Fruit fly (Drosophila melanogaster) whole organism, wandering third instar larva: ENCODE data around the gene mtg.

Experiments used
- Abd-B ChIP-seq: fragments of >200 bp; optimal IDR thresholded peaks from 2 replicates; lab custom pipeline; 2017; ENCODE audit warnings: missing biosample characterization, missing genetic modification characterization
- CG32264 ChIP-seq: fragments of 200-800 bp; sonication (Bioruptor generic); optimal IDR thresholded peaks from 2 replicates; lab custom pipeline; 2016; ENCODE audit warnings: missing biosample characterization, missing genetic modification characterization
- Dfd ChIP-seq: fragments of >200 bp; optimal IDR thresholded peaks from 2 replicates; lab custom pipeline; 2017; ENCODE audit warnings: missing biosample characterization, missing genetic modification characterization
- Dif ChIP-seq: fragments of 200-275, 200-300 bp; sonication (Bioruptor generic); optimal IDR thresholded peaks from 2 replicates; lab custom pipeline; 2018; ENCODE audit warnings: missing biosample characterization, missing genetic modification characterization; ENCODE audit not compliant: partially characterized antibody
- HLH106 ChIP-seq: fragments of 200-800 bp; optimal IDR thresholded peaks from 3 replicates; lab custom pipeline; 2019; ENCODE audit warnings: missing biosample characterization, mild to moderate bottlenecking, missing genetic modification characterization, moderate library complexity
- Hnf4 ChIP-seq: fragments of 200-800 bp; sonication (Bioruptor generic); optimal IDR thresholded peaks from 2 replicates; lab custom pipeline; 2016; ENCODE audit warnings: missing biosample characterization, mild to moderate bottlenecking, missing genetic modification characterization
- Jra ChIP-seq: sonication (Bioruptor generic); optimal IDR thresholded peaks from 2 replicates; lab custom pipeline; 2016; ENCODE audit warnings: missing biosample characterization, missing genetic modification characterization
- Mio ChIP-seq: sonication (Bioruptor generic); optimal IDR thresholded peaks from 2 replicates; lab custom pipeline; 2016; ENCODE audit warnings: missing biosample characterization, missing genetic modification characterization
- Myc ChIP-seq: fragments of >200 bp; optimal IDR thresholded peaks from 2 replicates; lab custom pipeline; 2017
- N ChIP-seq: fragments of >200 bp; optimal IDR thresholded peaks from 2 replicates; lab custom pipeline; 2018; ENCODE audit warnings: missing biosample characterization, missing external identifiers, missing genetic modification characterization
- OdsH ChIP-seq: fragments of 200-800 bp; sonication (Bioruptor generic); optimal IDR thresholded peaks from 2 replicates; lab custom pipeline; 2016; ENCODE audit warnings: missing biosample characterization, mild to moderate bottlenecking, missing genetic modification characterization
- Rel ChIP-seq, 2 experiments: fragments of 200-800 bp; sonication (Bioruptor generic) in 1 of 2; optimal IDR thresholded peaks; 2 replicates in 1 of 2; 3 replicates in 1 of 2; lab custom pipeline; 2016 to 2019; ENCODE audit warnings: mild to moderate bottlenecking in 2 of 2, missing biosample characterization in 2 of 2, missing genetic modification characterization in 2 of 2, moderate library complexity in 1 of 2
- Sp1 ChIP-seq: fragments of 200-800 bp; sonication (Bioruptor generic); optimal IDR thresholded peaks from 3 replicates; lab custom pipeline; 2019; ENCODE audit warnings: missing biosample characterization, mild to moderate bottlenecking, missing genetic modification characterization, moderate library complexity
- Vsx2 ChIP-seq: fragments of 200-300, 225-300 bp; sonication (Bioruptor generic); optimal IDR thresholded peaks from 2 replicates; lab custom pipeline; 2018; ENCODE audit warnings: missing biosample characterization, missing genetic modification characterization; ENCODE audit not compliant: partially characterized antibody
- br ChIP-seq: fragments of 200-800 bp; sonication (Bioruptor generic); optimal IDR thresholded peaks from 2 replicates; lab custom pipeline; 2016; ENCODE audit warnings: missing biosample characterization, missing genetic modification characterization
- brk ChIP-seq: fragments of 200-800 bp; sonication (Bioruptor generic); optimal IDR thresholded peaks from 2 replicates; lab custom pipeline; 2016; ENCODE audit warnings: missing biosample characterization, mild to moderate bottlenecking, missing genetic modification characterization
- dl ChIP-seq, 2 experiments: fragments of 175-275, 200-275 bp in 1 of 2; fragments of 200-275 bp in 1 of 2; sonication (Bioruptor generic); optimal IDR thresholded peaks; lab custom pipeline; 2018; ENCODE audit warnings: mild to moderate bottlenecking in 2 of 2, missing biosample characterization in 2 of 2, missing genetic modification characterization in 2 of 2, moderate library complexity in 2 of 2; ENCODE audit not compliant: partially characterized antibody in 2 of 2, insufficient read depth in 1 of 2
- dmrt93B ChIP-seq: fragments of 200-800 bp; sonication (Bioruptor generic); optimal IDR thresholded peaks from 2 replicates; lab custom pipeline; 2018; ENCODE audit warnings: missing biosample characterization, mild to moderate bottlenecking, missing genetic modification characterization
- ey ChIP-seq: fragments of 200-800 bp; sonication (Bioruptor generic); optimal IDR thresholded peaks from 2 replicates; lab custom pipeline; 2016; ENCODE audit warnings: missing biosample characterization, missing genetic modification characterization
- foxo ChIP-seq, 2 experiments: fragments of 200-800 bp; sonication (Bioruptor generic); optimal IDR thresholded peaks; 2 replicates in 1 of 2; 3 replicates in 1 of 2; lab custom pipeline; 2016 to 2017; ENCODE audit warnings: missing biosample characterization in 2 of 2, missing genetic modification characterization in 2 of 2
- fru ChIP-seq: fragments of 200-800 bp; sonication (Bioruptor generic); optimal IDR thresholded peaks from 3 replicates; lab custom pipeline; 2016; ENCODE audit warnings: missing biosample characterization, mild to moderate bottlenecking, missing genetic modification characterization
- h ChIP-seq: fragments of 200-800 bp; sonication (Bioruptor generic); optimal IDR thresholded peaks from 3 replicates; lab custom pipeline; 2016; ENCODE audit warnings: missing biosample characterization, mild to moderate bottlenecking, missing genetic modification characterization
- jim ChIP-seq: fragments of 175-275, 200-325 bp; sonication (Bioruptor generic); optimal IDR thresholded peaks from 2 replicates; lab custom pipeline; 2016; ENCODE audit warnings: missing biosample characterization, mild to moderate bottlenecking, missing genetic modification characterization
- lola ChIP-seq: fragments of >200 bp; optimal IDR thresholded peaks from 2 replicates; lab custom pipeline; 2017; ENCODE audit warnings: missing biosample characterization, missing genetic modification characterization
- psq ChIP-seq: fragments of 200-800 bp; sonication (Bioruptor generic); optimal IDR thresholded peaks from 3 replicates; lab custom pipeline; 2017; ENCODE audit warnings: missing biosample characterization, mild to moderate bottlenecking, missing genetic modification characterization, moderate library complexity
- rgr ChIP-seq: fragments of 200-800 bp; sonication (Bioruptor generic); optimal IDR thresholded peaks from 3 replicates; lab custom pipeline; 2016; ENCODE audit warnings: missing biosample characterization, mild to moderate bottlenecking, missing genetic modification characterization
- sage ChIP-seq: fragments of 200-800 bp; sonication (Bioruptor generic); optimal IDR thresholded peaks from 2 replicates; lab custom pipeline; 2016; ENCODE audit warnings: missing biosample characterization, mild to moderate bottlenecking, missing genetic modification characterization
- sv ChIP-seq: fragments of 200-800 bp; sonication (Bioruptor generic); optimal IDR thresholded peaks from 3 replicates; lab custom pipeline; 2016; ENCODE audit warnings: missing biosample characterization, missing genetic modification characterization
- tai ChIP-seq: sonication (Bioruptor generic); optimal IDR thresholded peaks from 2 replicates; lab custom pipeline; 2016; ENCODE audit warnings: missing biosample characterization, missing genetic modification characterization
- woc ChIP-seq: sonication (Bioruptor generic); optimal IDR thresholded peaks from 2 replicates; lab custom pipeline; 2016; ENCODE audit warnings: missing biosample characterization, mild to moderate bottlenecking, missing genetic modification characterization

mtg gene

DNA sequence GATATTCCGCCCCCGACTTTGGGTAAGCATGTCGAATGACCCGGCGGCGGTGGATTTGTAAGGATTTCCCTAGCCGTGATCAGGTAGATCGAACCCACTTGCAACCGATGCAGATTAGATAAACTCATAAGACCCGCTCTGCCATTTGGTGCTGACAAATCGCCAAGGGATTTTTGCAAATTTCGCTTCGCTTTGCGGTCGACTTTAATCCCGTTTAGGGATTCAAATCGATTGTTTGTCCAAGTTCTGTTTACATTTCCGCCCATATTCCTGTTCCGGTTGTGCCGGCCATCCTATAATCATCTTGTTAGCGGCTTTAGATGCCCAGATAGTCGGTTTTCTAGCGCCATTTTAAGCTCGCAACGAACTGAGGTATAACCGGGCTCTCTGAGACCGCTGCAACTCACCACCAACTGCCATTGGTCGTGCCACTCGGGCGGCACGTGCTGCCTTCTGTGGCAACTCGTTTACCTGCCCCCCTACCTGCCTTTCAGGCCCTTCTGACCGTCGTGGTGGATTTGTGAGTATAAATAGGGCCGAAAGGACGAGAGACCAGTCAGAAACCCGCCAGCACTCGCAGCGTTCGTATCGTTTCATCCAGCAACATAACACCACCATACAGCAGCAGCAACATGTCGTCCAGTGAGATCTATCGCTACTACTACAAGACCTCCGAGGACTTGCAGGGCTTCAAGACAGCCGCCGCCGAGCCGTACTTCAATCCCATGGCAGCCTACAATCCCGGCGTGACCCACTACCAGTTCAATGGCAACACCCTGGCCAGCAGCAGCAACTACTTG, 27.4 kb downstream of the mtg start, which contains the start of gene ato:
Gene ato (plus strand): TSS at position 559 of the 800 bp plus-strand sequence.
- TF ChIP-seq Vsx2 (peak; percentile 60), tai (GFP tag; lab: Kevin White, UChicago) (no peak), Rel (GFP tag; optimal IDR thresholded peaks at IDR 0.05; lab: Kevin White, UChicago) (no peak), Rel (tag; optimal IDR thresholded peaks at IDR 0.05; lab: Kevin White, UChicago) (no peak)

DNA sequence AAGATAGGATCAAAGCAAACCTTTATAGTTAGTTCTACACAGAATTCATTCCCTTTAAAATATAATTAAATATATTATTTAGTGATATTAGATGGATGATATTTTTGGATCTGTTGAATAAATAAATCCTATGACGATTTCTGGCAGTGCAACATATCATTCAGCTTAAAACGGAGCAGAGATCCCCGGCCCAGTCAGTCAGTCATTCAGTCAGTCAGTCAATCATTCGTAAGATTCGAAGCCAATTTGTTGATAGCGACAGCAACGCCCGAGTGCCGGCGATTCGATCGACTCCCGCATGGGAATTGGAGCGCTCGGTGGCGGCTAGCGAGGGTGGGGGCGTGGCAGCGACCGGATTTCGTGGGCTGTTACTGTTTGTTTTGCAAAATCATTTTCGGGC, 29.7 kb downstream of the mtg start:
- TF ChIP-seq brk (GFP tag; lab: Kevin White, UChicago) (no peak), Mio (GFP tag; lab: Kevin White, UChicago) (no peak), fru (GFP tag; lab: Kevin White, UChicago) (no peak), Jra (GFP tag; lab: Kevin White, UChicago) (no peak), ey (no peak), lola (GFP tag; lab: Kevin White, UChicago) (no peak), HLH106 (peak; percentile 43), tai (GFP tag; lab: Kevin White, UChicago) (no peak), jim (GFP tag; lab: Kevin White, UChicago) (no peak), Vsx2 (no peak), psq (GFP tag; lab: Kevin White, UChicago) (no peak), rgr (GFP tag; lab: Kevin White, UChicago) (no peak), OdsH (GFP tag; lab: Kevin White, UChicago) (no peak), sv (GFP tag; lab: Kevin White, UChicago) (no peak), woc (no peak), dmrt93B (GFP tag; lab: Kevin White, UChicago) (no peak), Dif (GFP tag; lab: Kevin White, UChicago) (peak; percentile 20), foxo (GFP tag; optimal IDR thresholded peaks at IDR 0.05; lab: Kevin White, UChicago) (peak in 1 of 2 experiments; percentile 22), Hnf4 (GFP tag; lab: Kevin White, UChicago) (no peak), Myc (lab: Kevin White, UChicago) (no peak), br (GFP tag; lab: Kevin White, UChicago) (no peak), N (GFP tag; lab: Kevin White, UChicago) (no peak), Sp1 (peak; percentile 19), Rel (GFP tag; optimal IDR thresholded peaks at IDR 0.05; lab: Kevin White, UChicago) (no peak), Rel (tag; optimal IDR thresholded peaks at IDR 0.05; lab: Kevin White, UChicago) (peak; percentile 38), Abd-B (GFP tag; lab: Kevin White, UChicago) (no peak)

DNA sequence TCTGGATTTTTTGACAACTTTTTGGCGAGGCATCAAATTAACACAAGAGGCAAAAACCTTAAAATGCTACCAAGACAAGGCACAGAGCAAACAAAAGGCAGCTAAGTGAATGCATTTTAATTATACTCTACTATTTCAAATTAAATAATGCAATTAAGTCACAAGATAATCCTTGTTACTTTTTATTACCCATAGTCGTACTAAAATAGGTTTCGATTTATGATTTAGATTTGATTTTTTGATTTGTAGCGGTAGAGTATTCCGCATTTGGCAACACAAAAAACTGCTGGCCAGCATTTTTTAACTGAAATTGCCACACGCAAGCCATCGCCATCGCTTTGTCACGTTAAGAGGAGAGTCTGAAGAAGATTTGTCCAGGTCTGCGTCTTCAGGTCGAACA, 32.4 kb downstream of the mtg start:
- TF ChIP-seq Jra (GFP tag; lab: Kevin White, UChicago) (no peak), Sp1 (peak; percentile 44), woc (peak; percentile 44), Abd-B (GFP tag; lab: Kevin White, UChicago) (no peak), br (GFP tag; lab: Kevin White, UChicago) (peak; percentile 24), Mio (GFP tag; lab: Kevin White, UChicago) (no peak), ey (peak; percentile 48), foxo (GFP tag; optimal IDR thresholded peaks at IDR 0.05; lab: Kevin White, UChicago) (peak in 1 of 2 experiments; percentile 38), lola (GFP tag; lab: Kevin White, UChicago) (no peak), psq (GFP tag; lab: Kevin White, UChicago) (peak; percentile 4), dmrt93B (GFP tag; lab: Kevin White, UChicago) (no peak), sv (GFP tag; lab: Kevin White, UChicago) (no peak), rgr (GFP tag; lab: Kevin White, UChicago) (peak; percentile 46), Dfd (GFP tag; lab: Kevin White, UChicago) (no peak), Hnf4 (GFP tag; lab: Kevin White, UChicago) (no peak), fru (GFP tag; lab: Kevin White, UChicago) (peak; percentile 39), Myc (lab: Kevin White, UChicago) (no peak), jim (GFP tag; lab: Kevin White, UChicago) (no peak), OdsH (GFP tag; lab: Kevin White, UChicago) (peak; percentile 27), Vsx2 (no peak), CG32264 (GFP tag; lab: Kevin White, UChicago) (no peak), HLH106 (peak; percentile 51), h (GFP tag; lab: Kevin White, UChicago) (peak; percentile 51)

DNA sequence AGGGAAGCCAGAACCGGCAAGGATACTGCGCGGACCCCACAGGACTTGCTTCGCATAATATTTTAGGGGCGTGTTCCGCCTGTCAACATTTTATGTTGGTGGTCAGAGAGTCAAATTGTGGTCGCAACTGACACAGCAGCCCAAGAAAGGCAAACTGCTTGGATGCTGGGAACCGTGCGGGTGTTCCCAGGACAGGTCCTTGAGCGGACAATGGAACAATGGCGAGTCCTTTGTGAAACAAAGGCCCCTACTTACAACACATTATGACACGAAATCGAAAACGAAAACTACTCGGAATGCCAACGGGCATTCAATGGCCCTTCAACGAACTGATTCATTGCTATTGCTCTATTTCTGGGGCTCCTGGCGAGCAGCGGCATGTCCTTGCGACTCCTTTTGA, 33.9 kb downstream of the mtg start:
- TF ChIP-seq sage (GFP tag; lab: Kevin White, UChicago) (no peak), dl (GFP tag; optimal IDR thresholded peaks at IDR 0.05; lab: Kevin White, UChicago; ENCODE audit: insufficient read depth in 1 of 2, partially characterized antibody in 2 of 2) (no peak), tai (GFP tag; lab: Kevin White, UChicago) (no peak), h (GFP tag; lab: Kevin White, UChicago) (no peak)
